Fruit fly (Drosophila melanogaster) whole organism, embryonic: Measurements from ENCODE around the gene CG2961.

Experiments used
- Atf3 ChIP-seq: fragments of 200-800 bp; sonication (Bioruptor generic); optimal IDR thresholded peaks from 3 replicates; lab custom pipeline; 2016; ENCODE audit warnings: missing biosample characterization, missing genetic modification characterization
- Blimp-1 ChIP-seq: fragments of 200-800 bp; sonication (Bioruptor generic); optimal IDR thresholded peaks from 3 replicates; lab custom pipeline; 2018; ENCODE audit warnings: missing biosample characterization, missing genetic modification characterization, mild to moderate bottlenecking, moderate library complexity, missing genetic modification reagents
- Bteb2 ChIP-seq: fragments of 200-800 bp; sonication (Bioruptor generic); optimal IDR thresholded peaks from 2 replicates; lab custom pipeline; 2016; ENCODE audit warnings: missing biosample characterization, missing genetic modification characterization
- CG10979 ChIP-seq: fragments of 200-800 bp; sonication (Bioruptor generic); optimal IDR thresholded peaks from 2 replicates; lab custom pipeline; 2018; ENCODE audit warnings: missing biosample characterization, mild to moderate bottlenecking, missing genetic modification characterization, moderate library complexity
- CG12769 ChIP-seq: fragments of 200-800 bp; sonication (Bioruptor generic); optimal IDR thresholded peaks from 2 replicates; lab custom pipeline; 2019; ENCODE audit warnings: missing biosample characterization, mild to moderate bottlenecking, missing genetic modification characterization, moderate library complexity
- CG14710 ChIP-seq: fragments of 200-800 bp; sonication (Bioruptor generic); optimal IDR thresholded peaks from 3 replicates; lab custom pipeline; 2019; ENCODE audit warnings: missing biosample characterization, mild to moderate bottlenecking, missing genetic modification characterization, moderate library complexity
- CG15011 ChIP-seq: fragments of 200-800 bp; sonication (Bioruptor generic); optimal IDR thresholded peaks from 3 replicates; lab custom pipeline; 2018; ENCODE audit warnings: missing biosample characterization, mild to moderate bottlenecking, missing genetic modification characterization
- CG15479 ChIP-seq: fragments of 200-800 bp; sonication (Bioruptor generic); optimal IDR thresholded peaks from 3 replicates; lab custom pipeline; 2019; ENCODE audit warnings: missing biosample characterization, mild to moderate bottlenecking, missing genetic modification characterization, moderate library complexity
- CG17361 ChIP-seq: fragments of 200-800 bp; sonication (Bioruptor generic); IDR thresholded peaks from 3 replicates; pipeline ENCODE4 v1.3.6; 2022; ENCODE audit warnings: missing biosample characterization, missing genetic modification characterization
- CG18619 ChIP-seq: fragments of 200-800 bp; sonication (Bioruptor generic); optimal IDR thresholded peaks from 3 replicates; lab custom pipeline; 2017; ENCODE audit warnings: missing biosample characterization, mild to moderate bottlenecking, missing genetic modification characterization
- CG32767 ChIP-seq: fragments of 200-800 bp; sonication (Bioruptor generic); IDR thresholded peaks from 2 replicates; pipeline ENCODE4 v1.3.6; 2022; ENCODE audit warnings: missing biosample characterization, missing genetic modification characterization
- CG4360 ChIP-seq: fragments of 200-800 bp; sonication (Bioruptor generic); IDR thresholded peaks from 2 replicates; pipeline ENCODE4 v1.3.6; 2022; ENCODE audit warnings: missing biosample characterization, missing genetic modification characterization
- CG4707 ChIP-seq: fragments of 200-800 bp; sonication (Bioruptor generic); optimal IDR thresholded peaks from 2 replicates; lab custom pipeline; 2018; ENCODE audit warnings: missing biosample characterization, mild to moderate bottlenecking, missing genetic modification characterization, moderate library complexity
- CG4854 ChIP-seq: fragments of 200-800 bp; sonication (Bioruptor generic); optimal IDR thresholded peaks from 2 replicates; lab custom pipeline; 2016; ENCODE audit warnings: missing biosample characterization, missing genetic modification characterization, inconsistent platforms
- CG6813 ChIP-seq: fragments of 200-800 bp; sonication (Bioruptor generic); optimal IDR thresholded peaks from 2 replicates; lab custom pipeline; 2017; ENCODE audit warnings: missing biosample characterization, missing genetic modification characterization, mild to moderate bottlenecking, moderate library complexity, missing genetic modification reagents
- CG9817 ChIP-seq: fragments of 200-800 bp; sonication (Bioruptor generic); optimal IDR thresholded peaks from 2 replicates; lab custom pipeline; 2018; ENCODE audit warnings: missing biosample characterization, mild to moderate bottlenecking, missing genetic modification characterization, moderate library complexity
- CTCF ChIP-seq: fragments of 200-800 bp; sonication (Bioruptor generic); optimal IDR thresholded peaks from 2 replicates; lab custom pipeline; 2017; ENCODE audit warnings: missing biosample characterization, mild to moderate bottlenecking, missing genetic modification characterization, moderate library complexity
- D ChIP-seq, 2 experiments: fragments of 200-800 bp in 1 of 2; fragments of >200 bp in 1 of 2; sonication (Bioruptor generic) in 1 of 2; optimal IDR thresholded peaks; 2 replicates in 1 of 2; 3 replicates in 1 of 2; lab custom pipeline; 2017; ENCODE audit warnings: mild to moderate bottlenecking in 1 of 2, missing biosample characterization in 1 of 2, missing genetic modification characterization in 1 of 2, missing genetic modification reagents in 1 of 2
- Dip2 ChIP-seq: fragments of 200-800 bp; sonication (Bioruptor generic); IDR thresholded peaks from 2 replicates; pipeline ENCODE4 v1.3.6; 2022; ENCODE audit warnings: missing biosample characterization, missing genetic modification characterization
- ERR ChIP-seq: fragments of 200-800 bp; sonication (Bioruptor generic); optimal IDR thresholded peaks from 2 replicates; lab custom pipeline; 2016; ENCODE audit warnings: missing biosample characterization, missing genetic modification characterization
- Gug ChIP-seq: fragments of 200-800 bp; sonication (Bioruptor generic); IDR thresholded peaks from 4 replicates; pipeline ENCODE4 v1.3.6; 2022; ENCODE audit warnings: missing biosample characterization, missing genetic modification characterization
- H15 ChIP-seq: fragments of 200-800 bp; sonication (Bioruptor generic); IDR thresholded peaks from 3 replicates; pipeline ENCODE4 v1.3.6; 2022; ENCODE audit warnings: missing biosample characterization, missing genetic modification characterization
- HLHmδ ChIP-seq: fragments of 200-800 bp; sonication (Bioruptor generic); optimal IDR thresholded peaks from 2 replicates; lab custom pipeline; 2018; ENCODE audit warnings: missing biosample characterization, mild to moderate bottlenecking, missing genetic modification characterization, moderate library complexity
- Hand ChIP-seq: fragments of 200-800 bp; sonication (Bioruptor generic); optimal IDR thresholded peaks from 2 replicates; lab custom pipeline; 2017; ENCODE audit warnings: mild to moderate bottlenecking, missing biosample characterization, missing genetic modification reagents, missing genetic modification characterization
- Hr39 ChIP-seq: fragments of >200 bp; optimal IDR thresholded peaks from 2 replicates; lab custom pipeline; 2017
- Lpt ChIP-seq: fragments of >200 bp; optimal IDR thresholded peaks from 2 replicates; lab custom pipeline; 2018; ENCODE audit warnings: missing biosample characterization, missing genetic modification characterization
- Trl ChIP-seq, 3 experiments: fragments of >200 bp in 2 of 3; fragments of 200-800 bp in 1 of 3; sonication (Bioruptor generic) in 1 of 3; optimal IDR thresholded peaks; 2 replicates in 1 of 3; 3 replicates in 2 of 3; lab custom pipeline; 2016 to 2017; ENCODE audit warnings: missing biosample characterization in 1 of 3, missing genetic modification characterization in 1 of 3
- ap ChIP-seq: fragments of 200-800 bp; sonication (Bioruptor generic); IDR thresholded peaks from 2 replicates; pipeline ENCODE4 v1.3.6; 2022; ENCODE audit warnings: missing biosample characterization, missing genetic modification characterization
- ash1 ChIP-seq: fragments of 200-800 bp; sonication (Bioruptor generic); optimal IDR thresholded peaks from 2 replicates; lab custom pipeline; 2018; ENCODE audit warnings: missing biosample characterization, mild to moderate bottlenecking, missing genetic modification characterization
- dimm ChIP-seq: fragments of 200-800 bp; sonication (Bioruptor generic); IDR thresholded peaks from 2 replicates; pipeline ENCODE4 v1.3.6; 2022; ENCODE audit warnings: missing biosample characterization, missing genetic modification characterization
- disco-r ChIP-seq: fragments of 200-800 bp; sonication (Bioruptor generic); optimal IDR thresholded peaks from 2 replicates; lab custom pipeline; 2016; ENCODE audit warnings: missing biosample characterization, missing genetic modification characterization
- dmrt99B ChIP-seq: fragments of 200-800 bp; sonication (Bioruptor generic); optimal IDR thresholded peaks from 2 replicates; lab custom pipeline; 2018; ENCODE audit warnings: missing biosample characterization, mild to moderate bottlenecking, missing genetic modification characterization, moderate library complexity
- emc ChIP-seq: fragments of 200-800 bp; sonication (Bioruptor generic); optimal IDR thresholded peaks from 2 replicates; lab custom pipeline; 2016; ENCODE audit warnings: missing biosample characterization, missing genetic modification characterization
- eyg ChIP-seq: fragments of 200-800 bp; sonication (Bioruptor generic); optimal IDR thresholded peaks from 3 replicates; lab custom pipeline; 2016; ENCODE audit warnings: missing biosample characterization, missing genetic modification characterization
- fd102C ChIP-seq: fragments of 200-800 bp; sonication (Bioruptor generic); optimal IDR thresholded peaks from 2 replicates; lab custom pipeline; 2018; ENCODE audit warnings: missing biosample characterization, mild to moderate bottlenecking, missing genetic modification characterization, moderate library complexity
- fu2 ChIP-seq: fragments of 200-800 bp; sonication (Bioruptor generic); optimal IDR thresholded peaks from 2 replicates; lab custom pipeline; 2016; ENCODE audit warnings: missing biosample characterization, missing genetic modification characterization
- gcm2 ChIP-seq: fragments of 200-800 bp; sonication (Bioruptor generic); optimal IDR thresholded peaks from 2 replicates; lab custom pipeline; 2016; ENCODE audit warnings: missing biosample characterization, missing genetic modification characterization
- gfzf ChIP-seq: fragments of 200-800 bp; sonication (Bioruptor generic); optimal IDR thresholded peaks from 2 replicates; lab custom pipeline; 2016; ENCODE audit warnings: missing biosample characterization, mild to moderate bottlenecking, missing genetic modification characterization, moderate library complexity
- insv ChIP-seq, 2 experiments: fragments of 200-800 bp; sonication (Bioruptor generic); optimal IDR thresholded peaks; 3 replicates each; lab custom pipeline; 2016 to 2018; ENCODE audit warnings: missing biosample characterization in 2 of 2, missing genetic modification characterization in 2 of 2
- jigr1 ChIP-seq: fragments of 200-800 bp; sonication (Bioruptor generic); IDR thresholded peaks from 3 replicates; pipeline ENCODE4 v1.3.6; 2022; ENCODE audit warnings: missing biosample characterization, missing genetic modification characterization
- jumu ChIP-seq: fragments of 200-800 bp; sonication (Bioruptor generic); optimal IDR thresholded peaks from 3 replicates; lab custom pipeline; 2016; ENCODE audit warnings: missing biosample characterization, missing genetic modification characterization
- lbe ChIP-seq: fragments of 200-800 bp; sonication (Bioruptor generic); optimal IDR thresholded peaks from 2 replicates; lab custom pipeline; 2016; ENCODE audit warnings: missing biosample characterization, mild to moderate bottlenecking, missing genetic modification characterization
- nau ChIP-seq: fragments of 200-800 bp; sonication (Bioruptor generic); optimal IDR thresholded peaks from 3 replicates; lab custom pipeline; 2017; ENCODE audit warnings: missing biosample characterization, mild to moderate bottlenecking, missing genetic modification characterization, missing genetic modification reagents
- prd ChIP-seq, 3 experiments: fragments of >200 bp in 2 of 3; fragments of 200-800 bp in 1 of 3; sonication (Bioruptor generic) in 1 of 3; optimal IDR thresholded peaks in 2 of 3; IDR thresholded peaks in 1 of 3; 2 replicates in 2 of 3; 3 replicates in 1 of 3; pipeline versions ENCODE4 v1.3.6 to Lab custom; 2017 to 2022; ENCODE audit warnings: missing biosample characterization in 1 of 3, missing genetic modification characterization in 1 of 3
- psq ChIP-seq: fragments of 200-800 bp; sonication (Bioruptor generic); optimal IDR thresholded peaks from 2 replicates; lab custom pipeline; 2017; ENCODE audit warnings: missing biosample characterization, missing genetic modification characterization
- scrt ChIP-seq: fragments of 200-800 bp; sonication (Bioruptor generic); optimal IDR thresholded peaks from 2 replicates; lab custom pipeline; 2018; ENCODE audit warnings: missing biosample characterization, mild to moderate bottlenecking, missing genetic modification characterization, moderate library complexity
- seq ChIP-seq: fragments of 200-800 bp; sonication (Bioruptor generic); IDR thresholded peaks from 2 replicates; pipeline ENCODE4 v1.3.6; 2022; ENCODE audit warnings: missing biosample characterization, missing genetic modification characterization
- slp2 ChIP-seq: fragments of 200-800 bp; sonication (Bioruptor generic); optimal IDR thresholded peaks from 2 replicates; lab custom pipeline; 2016; ENCODE audit warnings: missing biosample characterization, missing genetic modification characterization
- stc ChIP-seq: fragments of 200-800 bp; sonication (Bioruptor generic); IDR thresholded peaks from 2 replicates; pipeline ENCODE4 v1.3.6; 2022; ENCODE audit warnings: missing biosample characterization, missing genetic modification characterization
- ttk ChIP-seq: fragments of 200-800 bp; sonication (Bioruptor generic); IDR thresholded peaks from 2 replicates; pipeline ENCODE4 v2.1.2; 2022; ENCODE audit warnings: missing biosample characterization, missing genetic modification characterization

Gene CG2961

dm6 chrX:10232497-10232896 lies 383 bp downstream of the CG2961 start (continued):
- TF ChIP-seq emc (GFP tag; lab: Kevin White, UChicago) (no peak), CG12769 (tag; lab: Kevin White, UChicago) (peak; percentile 12), H15 (GFP tag; lab: Robert Waterston, UW) (0 out of 3 replicates have a peak, but pooled peaks have one; percentile 48), Bteb2 (GFP tag; lab: Kevin White, UChicago) (peak; percentile 70), CG14710 (tag; lab: Kevin White, UChicago) (no peak), prd (optimal IDR thresholded peaks at IDR 0.05; lab: Kevin White, UChicago) (no peak), prd (GFP tag; IDR thresholded peaks at IDR 0.05; lab: Robert Waterston, UW) (peak; percentile 53; the same call in 2 of the 3 replicates), nau (no peak), psq (GFP tag; lab: Kevin White, UChicago) (peak; percentile 33), jumu (GFP tag; lab: Kevin White, UChicago) (peak; percentile 28), D (optimal IDR thresholded peaks at IDR 0.05; lab: Kevin White, UChicago) (no peak), D (GFP tag; optimal IDR thresholded peaks at IDR 0.05; lab: Kevin White, UChicago) (peak; percentile 69), disco-r (GFP tag; lab: Kevin White, UChicago) (peak; percentile 44), jigr1 (GFP tag; lab: Robert Waterston, UW) (no peak), gcm2 (peak; percentile 17), ash1 (GFP tag; lab: Kevin White, UChicago) (no peak), CG4707 (GFP tag; lab: Kevin White, UChicago) (peak; percentile 60), Atf3 (peak; percentile 26), fd102C (GFP tag; lab: Kevin White, UChicago) (no peak), CG15479 (GFP tag; lab: Kevin White, UChicago) (no peak), CG17361 (peak; percentile 84), Hand (GFP tag; lab: Kevin White, UChicago) (peak; percentile 39), Lpt (no peak), insv (GFP tag; optimal IDR thresholded peaks at IDR 0.05; lab: Kevin White, UChicago) (peak in 1 of 2 experiments; percentile 1), ap (GFP tag; lab: Robert Waterston, UW) (peak; percentile 44; the same call in 1 of the 2 replicates), gfzf (GFP tag; lab: Kevin White, UChicago) (no peak), CG4360 (GFP tag; lab: Robert Waterston, UW) (no peak), dmrt99B (tag; lab: Kevin White, UChicago) (peak; percentile 89), stc (GFP tag; lab: Robert Waterston, UW) (peak; percentile 75), CG10979 (tag; lab: Kevin White, UChicago) (peak; percentile 62), Dip2 (GFP tag; lab: Robert Waterston, UW) (no peak), ERR (GFP tag; lab: Kevin White, UChicago) (no peak), ttk (GFP tag; lab: Robert Waterston, UW) (peak; percentile 55; the same call in 1 of the 2 replicates), CG9817 (tag; lab: Kevin White, UChicago) (peak; percentile 71), Hr39 (no peak), dimm (GFP tag; lab: Robert Waterston, UW) (no peak), slp2 (GFP tag; lab: Kevin White, UChicago) (peak; percentile 20), seq (peak; percentile 82), fu2 (peak; percentile 45), eyg (GFP tag; lab: Kevin White, UChicago) (peak; percentile 40), CTCF (GFP tag; lab: Kevin White, UChicago) (peak; percentile 36), Trl (optimal IDR thresholded peaks at IDR 0.05; lab: Kevin White, UChicago) (no peak), Trl (GFP tag; optimal IDR thresholded peaks at IDR 0.05; lab: Kevin White, UChicago) (no peak), CG6813 (GFP tag; lab: Kevin White, UChicago) (peak; percentile 35), CG15011 (GFP tag; lab: Kevin White, UChicago) (peak; percentile 46), CG32767 (peak; percentile 73), Blimp-1 (GFP tag; lab: Kevin White, UChicago) (peak; percentile 69), CG18619 (GFP tag; lab: Kevin White, UChicago) (peak; percentile 78), lbe (no peak), scrt (GFP tag; lab: Kevin White, UChicago) (no peak), CG4854 (GFP tag; lab: Kevin White, UChicago) (no peak), Gug (GFP tag; lab: Robert Waterston, UW) (no peak), HLHmδ (GFP tag; lab: Kevin White, UChicago) (no peak)
